Worm (Caenorhabditis elegans): ENCODE measurements around the gene C06C6.7.

The C06C6.7 gene

ce11 chrV:15972484-15972883 lies 19.5 kb upstream of the C06C6.7 start, which contains the start of gene sru-23:
Gene sru-23 (minus strand): TSS chrV:15972584.
- no peak for TF ChIP-seq nhr-19 (GFP tag; conservative IDR thresholded peaks at IDR 0.05)
- TF ChIP-seq snu-23 (GFP tag; optimal IDR thresholded peaks at IDR 0.05), result no peak
- TF ChIP-seq nhr-84 (tag; optimal IDR thresholded peaks at IDR 0.05), result no peak
- no peak for TF ChIP-seq dsc-1 (tag; optimal IDR thresholded peaks at IDR 0.05)
- no peak for TF ChIP-seq mab-9 (GFP tag; IDR thresholded peaks at IDR 0.05)

ce11 chrV:15974836-15975235 lies 17.1 kb upstream of the C06C6.7 start, which contains the start of gene sru-22:
Gene sru-22 (minus strand): TSS chrV:15974936.
- TF ChIP-seq nhr-71 (tag; optimal IDR thresholded peaks at IDR 0.05) (no peak), efl-1 (optimal IDR thresholded peaks at IDR 0.05) (no peak), efl-1 (GFP tag; optimal IDR thresholded peaks at IDR 0.05 in 1 of 2) (peak in 1 of 2 experiments; percentile 7)

- TF ChIP-seq C16A3.4 (tag; optimal IDR thresholded peaks at IDR 0.05), result no peak
- no peak for TF ChIP-seq lin-15B (tag; optimal IDR thresholded peaks at IDR 0.05)
- no peak for TF ChIP-seq ztf-4 (tag; optimal IDR thresholded peaks at IDR 0.05)
- no peak for TF ChIP-seq lin-39 (tag; optimal IDR thresholded peaks at IDR 0.05)
- no peak for TF ChIP-seq ets-5 (GFP tag; IDR thresholded peaks at IDR 0.05)
- no peak for TF ChIP-seq ceh-90 (tag; optimal IDR thresholded peaks at IDR 0.05)
- no peak for TF ChIP-seq nhr-85 (tag)
- no peak for TF ChIP-seq nhr-28 (tag; optimal IDR thresholded peaks at IDR 0.05)
- TF ChIP-seq fkh-4 (tag; optimal IDR thresholded peaks at IDR 0.05; ENCODE audit: borderline replicate concordance), result no peak
- no peak for TF ChIP-seq pqm-1 (tag; optimal IDR thresholded peaks at IDR 0.05)
- no peak for TF ChIP-seq xbp-1 (tag; optimal IDR thresholded peaks at IDR 0.05)
- TF ChIP-seq skn-1 (tag; optimal IDR thresholded peaks at IDR 0.05), result no peak
- no peak for TF ChIP-seq efl-3 (GFP tag; optimal IDR thresholded peaks at IDR 0.05)
- no peak for TF ChIP-seq unc-98 (GFP tag; IDR thresholded peaks at IDR 0.05)
- TF ChIP-seq efl-1 (optimal IDR thresholded peaks at IDR 0.05), result no peak
- TF ChIP-seq efl-1 (GFP tag; optimal IDR thresholded peaks at IDR 0.05 in 1 of 2), result no peak
- TF ChIP-seq C34B4.2 (tag; optimal IDR thresholded peaks at IDR 0.05), result no peak
- TF ChIP-seq pag-3 (tag; optimal IDR thresholded peaks at IDR 0.05; ENCODE audit: borderline replicate concordance, insufficient read depth), result no peak
- TF ChIP-seq ceh-8 (GFP tag; optimal IDR thresholded peaks at IDR 0.05), result no peak
These were observed 16.1 kb upstream of the C06C6.7 start, which contains the start of gene clec-232 for ce11 chrV:15975845-15976244. Gene clec-232 (plus strand): TSS chrV:15976145.

ce11 chrV:15978232-15978764 lies 13.7 kb upstream of the C06C6.7 start, which contains the start of gene oac-20:
Gene oac-20 (plus strand): TSS chrV:15978714.
- TF ChIP-seq ceh-82 (tag; optimal IDR thresholded peaks at IDR 0.05), result no peak
- no peak for TF ChIP-seq ceh-63 (GFP tag; optimal IDR thresholded peaks at IDR 0.05)
- no peak for TF ChIP-seq efl-1 (optimal IDR thresholded peaks at IDR 0.05)
- no peak for TF ChIP-seq efl-1 (GFP tag; optimal IDR thresholded peaks at IDR 0.05 in 1 of 2)
- peak; percentile 84 for TF ChIP-seq elt-2 (tag; optimal IDR thresholded peaks at IDR 0.05)
- TF ChIP-seq tbx-2 (tag; optimal IDR thresholded peaks at IDR 0.05), result no peak
- TF ChIP-seq fkh-4 (tag; optimal IDR thresholded peaks at IDR 0.05; ENCODE audit: borderline replicate concordance), result no peak

ce11 chrV:15982733-15983344 lies 9.1 kb upstream of the C06C6.7 start, which contains the start of the genes fbxa-99 and F36G9.13:
Gene fbxa-99 (minus strand): TSS chrV:15982854.
Gene F36G9.13 (plus strand): TSS chrV:15983294.
- TF ChIP-seq C34B4.2 (tag; optimal IDR thresholded peaks at IDR 0.05), result no peak
- TF ChIP-seq snpc-4 (tag; optimal IDR thresholded peaks at IDR 0.05), result peak; percentile 67
- peak in 1 of 2 experiments; percentile 12 for TF ChIP-seq lin-35 (GFP tag; optimal IDR thresholded peaks at IDR 0.05)
- TF ChIP-seq elt-2 (tag; optimal IDR thresholded peaks at IDR 0.05), result peak; percentile 72
- no peak for TF ChIP-seq nhr-20 (tag; optimal IDR thresholded peaks at IDR 0.05)
